Fruit fly (Drosophila melanogaster) whole organism, embryonic: ENCODE measurements around the gene loaf.

ENCODE experiments used
- ATbp ChIP-seq: fragments of 200-800 bp; sonication (Bioruptor generic); optimal IDR thresholded peaks from 2 replicates; lab custom pipeline; 2017; ENCODE audit warnings: missing biosample characterization, mild to moderate bottlenecking, missing genetic modification characterization, missing genetic modification reagents
- Antp ChIP-seq: fragments of 200-800 bp; sonication (Bioruptor generic); optimal IDR thresholded peaks from 3 replicates; lab custom pipeline; 2016; ENCODE audit warnings: missing biosample characterization, missing genetic modification characterization
- CG10147 ChIP-seq: fragments of 200-800 bp; sonication (Bioruptor generic); optimal IDR thresholded peaks from 2 replicates; lab custom pipeline; 2019; ENCODE audit warnings: missing biosample characterization, mild to moderate bottlenecking, missing genetic modification characterization, moderate library complexity
- CG10654 ChIP-seq: fragments of 200-800 bp; sonication (Bioruptor generic); optimal IDR thresholded peaks from 2 replicates; lab custom pipeline; 2016; ENCODE audit warnings: missing biosample characterization, missing genetic modification characterization
- CG11093 ChIP-seq: fragments of 200-800 bp; sonication (Bioruptor generic); IDR thresholded peaks from 3 replicates; pipeline ENCODE4 v1.3.6; 2022; ENCODE audit warnings: missing biosample characterization, missing genetic modification characterization
- CG11504 ChIP-seq: fragments of 200-800 bp; sonication (Bioruptor generic); optimal IDR thresholded peaks from 3 replicates; lab custom pipeline; 2019; ENCODE audit warnings: missing biosample characterization, mild to moderate bottlenecking, missing genetic modification characterization, moderate library complexity
- CG11695 ChIP-seq: fragments of 200-800 bp; sonication (Bioruptor generic); IDR thresholded peaks from 3 replicates; pipeline ENCODE4 v1.3.6; 2022; ENCODE audit warnings: missing biosample characterization, missing genetic modification characterization
- CG12219 ChIP-seq: fragments of 200-800 bp; sonication (Bioruptor generic); optimal IDR thresholded peaks from 3 replicates; lab custom pipeline; 2018; ENCODE audit warnings: missing biosample characterization, mild to moderate bottlenecking, missing genetic modification characterization
- CG12299 ChIP-seq: fragments of 200-800 bp; sonication (Bioruptor generic); optimal IDR thresholded peaks from 2 replicates; lab custom pipeline; 2018; ENCODE audit warnings: missing biosample characterization, mild to moderate bottlenecking, missing genetic modification characterization
- CG13287 ChIP-seq: fragments of 200-800 bp; sonication (Bioruptor generic); IDR thresholded peaks from 2 replicates; pipeline ENCODE4 v1.3.6; 2022; ENCODE audit warnings: missing biosample characterization, missing genetic modification characterization; ENCODE audit not compliant: partially characterized antibody
- CG14014 ChIP-seq: fragments of 200-800 bp; sonication (Bioruptor generic); IDR thresholded peaks from 2 replicates; pipeline ENCODE4 v1.3.6; 2022; ENCODE audit warnings: missing biosample characterization, missing genetic modification characterization
- CG1529 ChIP-seq: fragments of 200-800 bp; sonication (Bioruptor generic); optimal IDR thresholded peaks from 3 replicates; lab custom pipeline; 2018; ENCODE audit warnings: missing biosample characterization, missing genetic modification characterization
- CG15479 ChIP-seq: fragments of 200-800 bp; sonication (Bioruptor generic); optimal IDR thresholded peaks from 3 replicates; lab custom pipeline; 2019; ENCODE audit warnings: missing biosample characterization, mild to moderate bottlenecking, missing genetic modification characterization, moderate library complexity
- CG15601 ChIP-seq: fragments of 200-800 bp; sonication (Bioruptor generic); optimal IDR thresholded peaks from 3 replicates; lab custom pipeline; 2019; ENCODE audit warnings: missing biosample characterization, mild to moderate bottlenecking, missing genetic modification characterization, moderate library complexity
- CG18476 ChIP-seq: fragments of 200-800 bp; sonication (Bioruptor generic); optimal IDR thresholded peaks from 2 replicates; lab custom pipeline; 2016; ENCODE audit warnings: missing biosample characterization, mild to moderate bottlenecking, missing genetic modification characterization
- CG18619 ChIP-seq: fragments of 200-800 bp; sonication (Bioruptor generic); optimal IDR thresholded peaks from 3 replicates; lab custom pipeline; 2017; ENCODE audit warnings: missing biosample characterization, mild to moderate bottlenecking, missing genetic modification characterization
- CG2712 ChIP-seq: fragments of 200-800 bp; optimal IDR thresholded peaks from 3 replicates; lab custom pipeline; 2019; ENCODE audit warnings: missing biosample characterization, mild to moderate bottlenecking, missing genetic modification characterization, moderate library complexity
- CG30431 ChIP-seq: fragments of 200-800 bp; sonication (Bioruptor generic); optimal IDR thresholded peaks from 2 replicates; lab custom pipeline; 2017; ENCODE audit warnings: missing biosample characterization, missing genetic modification characterization
- CG3726 ChIP-seq: fragments of 200-800 bp; sonication (Bioruptor generic); IDR thresholded peaks from 3 replicates; pipeline ENCODE4, ENCODE4 v1.3.6; 2022; ENCODE audit warnings: missing biosample characterization, missing genetic modification characterization
- CG5180 ChIP-seq: fragments of 200-800 bp; sonication (Bioruptor generic); optimal IDR thresholded peaks from 3 replicates; lab custom pipeline; 2017; ENCODE audit warnings: missing biosample characterization, missing genetic modification characterization, mild to moderate bottlenecking, moderate library complexity, missing genetic modification reagents
- CG6272 ChIP-seq: fragments of 200-800 bp; sonication (Bioruptor generic); IDR thresholded peaks from 2 replicates; pipeline ENCODE4 v1.3.6; 2022; ENCODE audit warnings: missing biosample characterization, missing genetic modification characterization
- CG6813 ChIP-seq: fragments of 200-800 bp; sonication (Bioruptor generic); optimal IDR thresholded peaks from 2 replicates; lab custom pipeline; 2017; ENCODE audit warnings: missing biosample characterization, missing genetic modification characterization, mild to moderate bottlenecking, moderate library complexity, missing genetic modification reagents
- CG8089 ChIP-seq: fragments of 200-800 bp; sonication (Bioruptor generic); optimal IDR thresholded peaks from 3 replicates; lab custom pipeline; 2016; ENCODE audit warnings: missing biosample characterization, missing genetic modification characterization
- CG8388 ChIP-seq: fragments of 200-800 bp; sonication (Bioruptor generic); optimal IDR thresholded peaks from 2 replicates; lab custom pipeline; 2019; ENCODE audit warnings: missing biosample characterization, mild to moderate bottlenecking, missing genetic modification characterization, moderate library complexity
- CG9797 ChIP-seq: fragments of 200-800 bp; sonication (Bioruptor generic); optimal IDR thresholded peaks from 3 replicates; lab custom pipeline; 2018; ENCODE audit warnings: missing biosample characterization, mild to moderate bottlenecking, missing genetic modification characterization
- Chrac-16 ChIP-seq: fragments of 200-800 bp; sonication (Bioruptor generic); optimal IDR thresholded peaks from 3 replicates; lab custom pipeline; 2016; ENCODE audit warnings: missing biosample characterization, missing genetic modification characterization
- CkIIα-i1 ChIP-seq: fragments of 200-800 bp; sonication (Bioruptor generic); IDR thresholded peaks from 2 replicates; pipeline ENCODE4 v1.3.6; 2022; ENCODE audit warnings: missing biosample characterization, missing genetic modification characterization
- CoRest ChIP-seq: fragments of 200-800 bp; sonication (Bioruptor generic); optimal IDR thresholded peaks from 3 replicates; lab custom pipeline; 2018; ENCODE audit warnings: missing biosample characterization, mild to moderate bottlenecking, missing genetic modification characterization, moderate library complexity
- Hey ChIP-seq: fragments of 200-800 bp; sonication (Bioruptor generic); optimal IDR thresholded peaks from 3 replicates; lab custom pipeline; 2018; ENCODE audit warnings: missing biosample characterization, mild to moderate bottlenecking, missing genetic modification characterization
- Hr78 ChIP-seq, 2 experiments: fragments of 200-800 bp in 1 of 2; fragments of >200 bp in 1 of 2; sonication (Bioruptor generic) in 1 of 2; optimal IDR thresholded peaks; 2 replicates each; lab custom pipeline; 2017 to 2019; ENCODE audit warnings: missing biosample characterization in 2 of 2, missing genetic modification characterization in 2 of 2, mild to moderate bottlenecking in 1 of 2, moderate library complexity in 1 of 2
- Mad ChIP-seq: fragments of 200-800 bp; sonication (Bioruptor generic); optimal IDR thresholded peaks from 2 replicates; lab custom pipeline; 2016; ENCODE audit warnings: missing biosample characterization, missing genetic modification characterization
- Nf-YB ChIP-seq: fragments of 200-800 bp; sonication (Bioruptor generic); optimal IDR thresholded peaks from 3 replicates; lab custom pipeline; 2019; ENCODE audit warnings: missing biosample characterization, mild to moderate bottlenecking, missing genetic modification characterization, moderate library complexity
- NfI ChIP-seq: fragments of 200-800 bp; sonication (Bioruptor generic); optimal IDR thresholded peaks from 3 replicates; lab custom pipeline; 2018; ENCODE audit warnings: missing biosample characterization, mild to moderate bottlenecking, missing genetic modification characterization, moderate library complexity
- Sox100B ChIP-seq: fragments of 200-800 bp; sonication (Bioruptor generic); optimal IDR thresholded peaks from 3 replicates; lab custom pipeline; 2018; ENCODE audit warnings: missing biosample characterization, mild to moderate bottlenecking, missing genetic modification characterization
- Spps ChIP-seq: fragments of 200-800 bp; sonication (Bioruptor generic); optimal IDR thresholded peaks from 2 replicates; lab custom pipeline; 2018; ENCODE audit warnings: missing biosample characterization, mild to moderate bottlenecking, missing genetic modification characterization
- abd-A ChIP-seq: fragments of 200-800 bp; sonication (Bioruptor generic); optimal IDR thresholded peaks from 3 replicates; lab custom pipeline; 2019; ENCODE audit warnings: missing biosample characterization, mild to moderate bottlenecking, missing genetic modification characterization, moderate library complexity
- al ChIP-seq: fragments of 200-800 bp; sonication (Bioruptor generic); IDR thresholded peaks from 2 replicates; pipeline ENCODE4 v1.3.6; 2022; ENCODE audit warnings: missing biosample characterization, missing genetic modification characterization
- amos ChIP-seq: fragments of 200-800 bp; sonication (Bioruptor generic); IDR thresholded peaks from 2 replicates; pipeline ENCODE4 v1.3.6; 2022; ENCODE audit warnings: missing biosample characterization, missing genetic modification characterization; ENCODE audit not compliant: partially characterized antibody
- bsh ChIP-seq, 2 experiments: fragments of 200-800 bp; sonication (Bioruptor generic); optimal IDR thresholded peaks; 2 replicates each; lab custom pipeline; 2017 to 2018; ENCODE audit warnings: mild to moderate bottlenecking in 2 of 2, missing biosample characterization in 2 of 2, missing genetic modification characterization in 2 of 2, moderate library complexity in 1 of 2
- cad ChIP-seq: fragments of >200 bp; optimal IDR thresholded peaks from 2 replicates; lab custom pipeline; 2017; ENCODE audit warnings: missing biosample characterization, missing genetic modification characterization
- chif ChIP-seq, 2 experiments: fragments of 200-800 bp; sonication (Bioruptor generic); optimal IDR thresholded peaks; 3 replicates each; lab custom pipeline; 2016; ENCODE audit warnings: missing biosample characterization in 2 of 2, missing genetic modification characterization in 2 of 2
- cwo ChIP-seq: fragments of 200-800 bp; sonication (Bioruptor generic); optimal IDR thresholded peaks from 3 replicates; lab custom pipeline; 2017; ENCODE audit warnings: missing biosample characterization, missing genetic modification characterization, mild to moderate bottlenecking, moderate library complexity, missing genetic modification reagents
- ems ChIP-seq: fragments of 200-800 bp; sonication (Bioruptor generic); optimal IDR thresholded peaks from 3 replicates; lab custom pipeline; 2016; ENCODE audit warnings: missing biosample characterization, missing genetic modification characterization
- esg ChIP-seq: fragments of 200-800 bp; sonication (Bioruptor generic); conservative IDR thresholded peaks from 2 replicates; pipeline ENCODE4 v1.3.6; 2022; ENCODE audit warnings: missing biosample characterization, missing genetic modification characterization
- gsb ChIP-seq: fragments of 200-800 bp; sonication (Bioruptor generic); IDR thresholded peaks from 2 replicates; pipeline ENCODE4 v1.3.6; 2022; ENCODE audit warnings: missing biosample characterization, missing genetic modification characterization
- hkb ChIP-seq, 2 experiments: fragments of 200-800 bp in 1 of 2; fragments of >200 bp in 1 of 2; sonication (Bioruptor generic) in 1 of 2; IDR thresholded peaks in 1 of 2; optimal IDR thresholded peaks in 1 of 2; 2 replicates each; pipeline versions ENCODE4 v1.3.6 to Lab custom; 2017 to 2022; ENCODE audit warnings: missing biosample characterization in 1 of 2, missing genetic modification characterization in 1 of 2
- kni ChIP-seq: fragments of 200-800 bp; sonication (Bioruptor generic); optimal IDR thresholded peaks from 3 replicates; lab custom pipeline; 2017; ENCODE audit warnings: mild to moderate bottlenecking, missing biosample characterization, missing genetic modification reagents, missing genetic modification characterization
- ssp ChIP-seq: fragments of 200-800 bp; sonication (Bioruptor generic); IDR thresholded peaks from 2 replicates; pipeline ENCODE4 v1.3.6; 2022; ENCODE audit warnings: missing biosample characterization, missing genetic modification characterization
- zen ChIP-seq: fragments of 200-800 bp; sonication (Bioruptor generic); optimal IDR thresholded peaks from 3 replicates; lab custom pipeline; 2018; ENCODE audit warnings: missing biosample characterization, mild to moderate bottlenecking, missing genetic modification characterization, moderate library complexity

Gene loaf

dm6 chr3L:11721498-11721946 is 44.5 kb downstream of the loaf start (continued):
- peak in 1 of 2 experiments; percentile 58 for TF ChIP-seq Hr78 (GFP tag; optimal IDR thresholded peaks at IDR 0.05; lab: Kevin White, UChicago)
- TF ChIP-seq Hey (tag; lab: Kevin White, UChicago) = no peak
- TF ChIP-seq CG1529 (GFP tag; lab: Kevin White, UChicago) = no peak
- TF ChIP-seq CG2712 = peak; percentile 22
- TF ChIP-seq CG3726 (GFP tag; lab: Robert Waterston, UW) = no peak
- TF ChIP-seq hkb (optimal IDR thresholded peaks at IDR 0.05; lab: Kevin White, UChicago) = no peak
- TF ChIP-seq hkb (GFP tag; IDR thresholded peaks at IDR 0.05; lab: Robert Waterston, UW) = 0 out of 2 replicates have a peak, but pooled peaks have one; percentile 26
- no peak for TF ChIP-seq ATbp
- no peak for TF ChIP-seq chif (GFP tag; optimal IDR thresholded peaks at IDR 0.05; lab: Kevin White, UChicago)
- no peak for TF ChIP-seq CG8388 (GFP tag; lab: Kevin White, UChicago)
- TF ChIP-seq CG12219 (GFP tag; lab: Kevin White, UChicago) = no peak
- TF ChIP-seq CG6272 (GFP tag; lab: Robert Waterston, UW) = no peak
- 0 out of 3 replicates have a peak, but pooled peaks have one; percentile 10 for TF ChIP-seq CG11695
- TF ChIP-seq CG12299 = no peak
- TF ChIP-seq ssp (GFP tag; lab: Robert Waterston, UW) = no peak
- no peak for TF ChIP-seq CG5180 (GFP tag; lab: Kevin White, UChicago)
- TF ChIP-seq CG10654 (GFP tag; lab: Kevin White, UChicago) = no peak
- no peak for TF ChIP-seq esg (GFP tag; lab: Robert Waterston, UW)
- no peak for TF ChIP-seq CG18619 (GFP tag; lab: Kevin White, UChicago)
- TF ChIP-seq al = peak; percentile 29; the same call in 1 of the 2 replicates
- TF ChIP-seq CG18476 (GFP tag; lab: Kevin White, UChicago) = no peak
- TF ChIP-seq CG14014 = peak; percentile 15; the same call in 1 of the 2 replicates
- no peak for TF ChIP-seq CG10147
- no peak for TF ChIP-seq Antp (GFP tag; lab: Kevin White, UChicago)
- TF ChIP-seq CoRest (tag; lab: Kevin White, UChicago) = peak; percentile 17
- no peak for TF ChIP-seq kni (GFP tag; lab: Kevin White, UChicago)
- TF ChIP-seq Nf-YB (GFP tag; lab: Kevin White, UChicago) = no peak
- TF ChIP-seq zen (tag; lab: Kevin White, UChicago) = no peak
- TF ChIP-seq CkIIα-i1 = no peak
- TF ChIP-seq amos (GFP tag; lab: Robert Waterston, UW) = no peak
- TF ChIP-seq CG15479 (GFP tag; lab: Kevin White, UChicago) = no peak
- peak; percentile 49 for TF ChIP-seq gsb (GFP tag; lab: Robert Waterston, UW)
- no peak for TF ChIP-seq CG9797 (GFP tag; lab: Kevin White, UChicago)
- no peak for TF ChIP-seq Chrac-16 (GFP tag; lab: Kevin White, UChicago)
- TF ChIP-seq Mad (GFP tag; lab: Kevin White, UChicago) = no peak
- peak; percentile 9 for TF ChIP-seq NfI (GFP tag; lab: Kevin White, UChicago)
- no peak for TF ChIP-seq abd-A (tag; lab: Kevin White, UChicago)
- TF ChIP-seq Spps (tag; lab: Kevin White, UChicago) = no peak
- TF ChIP-seq CG11093 (GFP tag; lab: Robert Waterston, UW) = no peak
- no peak for TF ChIP-seq CG15601 (tag; lab: Kevin White, UChicago)
- peak; percentile 42 for TF ChIP-seq CG11504
- no peak for TF ChIP-seq bsh (GFP tag; optimal IDR thresholded peaks at IDR 0.05; lab: Kevin White, UChicago)
- no peak for TF ChIP-seq CG6813 (GFP tag; lab: Kevin White, UChicago)
- no peak for TF ChIP-seq ems (GFP tag; lab: Kevin White, UChicago)
- no peak for TF ChIP-seq CG8089 (GFP tag; lab: Kevin White, UChicago)
- peak; percentile 96 for TF ChIP-seq cwo
- TF ChIP-seq CG13287 (GFP tag; lab: Robert Waterston, UW) = no peak
- TF ChIP-seq CG30431 (GFP tag; lab: Kevin White, UChicago) = no peak
- no peak for TF ChIP-seq Sox100B (GFP tag; lab: Kevin White, UChicago)
- TF ChIP-seq cad (GFP tag; lab: Kevin White, UChicago) = no peak
